Worm (Caenorhabditis elegans) whole organism, L1 larva: ENCODE measurements around the gene ZK154.6.
A peak's percentile ranks its signal among the peaks of the same experiment; 100 is the strongest.

Experiments
- C16A3.4 ChIP-seq: fragments of 150-350 bp; optimal IDR thresholded peaks from 2 replicates; lab custom pipeline; 2014; ENCODE audit warnings: missing biosample characterization, missing genetic modification characterization
- F16B12.6 ChIP-seq: fragments of 150-350 bp; optimal IDR thresholded peaks from 2 replicates; lab custom pipeline; 2014; ENCODE audit warnings: missing biosample characterization, missing genetic modification characterization
- Y116A8C.19 ChIP-seq: sonication (generic microtip); optimal IDR thresholded peaks from 2 replicates; lab custom pipeline; 2016; ENCODE audit warnings: missing compliant biosample characterization, missing genetic modification characterization, borderline replicate concordance
- ceh-63 ChIP-seq: fragments of 200-800 bp; sonication (Bioruptor generic); optimal IDR thresholded peaks from 2 replicates; lab custom pipeline; 2018; ENCODE audit warnings: mild to moderate bottlenecking, missing genetic modification characterization, missing compliant biosample characterization
- ceh-8 ChIP-seq: fragments of 200-800 bp; sonication (Bioruptor generic); optimal IDR thresholded peaks from 2 replicates; lab custom pipeline; 2018; ENCODE audit warnings: mild to moderate bottlenecking, missing genetic modification characterization, moderate library complexity, missing compliant biosample characterization
- ceh-82 ChIP-seq, 3 experiments: fragments of 150-350 bp in 1 of 3; sonication (generic microtip) in 2 of 3; optimal IDR thresholded peaks; 2 replicates each; lab custom pipeline; 2014 to 2017; ENCODE audit warnings: missing biosample characterization in 3 of 3, missing genetic modification characterization in 3 of 3
- ceh-90 ChIP-seq: sonication (generic microtip); optimal IDR thresholded peaks from 2 replicates; lab custom pipeline; 2016; ENCODE audit warnings: missing genetic modification characterization, missing compliant biosample characterization
- dpl-1 ChIP-seq, 3 experiments: fragments of 150-350 bp in 2 of 3; sonication (generic microtip) in 1 of 3; optimal IDR thresholded peaks; 2 replicates each; lab custom pipeline; 2014 to 2017; ENCODE audit warnings: missing biosample characterization in 3 of 3, missing genetic modification characterization in 3 of 3, missing genetic modification reagents in 3 of 3
- dsc-1 ChIP-seq: sonication (generic microtip); optimal IDR thresholded peaks from 2 replicates; lab custom pipeline; 2016; ENCODE audit warnings: mild to moderate bottlenecking, missing genetic modification characterization, missing compliant biosample characterization
- efl-1 ChIP-seq, 4 experiments: fragments of 150-350 bp; optimal IDR thresholded peaks in 3 of 4; peaks in 1 of 4; 1 replicate in 1 of 4; 2 replicates in 3 of 4; lab custom pipeline; 2014; ENCODE audit warnings: missing biosample characterization in 2 of 4, missing genetic modification characterization in 2 of 4, missing genetic modification reagents in 2 of 4
- egl-13 ChIP-seq: sonication (generic microtip); optimal IDR thresholded peaks from 2 replicates; lab custom pipeline; 2016; ENCODE audit warnings: missing genotype, missing genetic modification reagents, missing genetic modification characterization, missing compliant biosample characterization
- egl-27 ChIP-seq, 2 experiments: fragments of 150-350 bp in 1 of 2; sonication (generic microtip); optimal IDR thresholded peaks; 3 replicates each; lab custom pipeline; 2017 to 2018; ENCODE audit warnings: missing biosample characterization in 2 of 2, missing genetic modification characterization in 2 of 2, missing genetic modification reagents in 2 of 2
- elt-2 ChIP-seq: sonication (generic microtip); optimal IDR thresholded peaks from 2 replicates; lab custom pipeline; 2016; ENCODE audit warnings: missing genetic modification characterization, mild to moderate bottlenecking, inconsistent platforms, missing compliant biosample characterization, missing genetic modification reagents
- ets-5 ChIP-seq: fragments of 200-800 bp; sonication (Bioruptor generic); IDR thresholded peaks from 2 replicates; pipeline ENCODE4 v1.3.6; 2022; ENCODE audit warnings: missing genetic modification characterization, missing compliant biosample characterization
- fkh-10 ChIP-seq: sonication (generic microtip); optimal IDR thresholded peaks from 2 replicates; lab custom pipeline; 2017; ENCODE audit warnings: missing biosample characterization, missing genetic modification reagents, missing genetic modification characterization
- fkh-8 ChIP-seq: sonication (generic microtip); optimal IDR thresholded peaks from 2 replicates; lab custom pipeline; 2016; ENCODE audit warnings: mild to moderate bottlenecking, missing genetic modification characterization, missing compliant biosample characterization
- hlh-17 ChIP-seq: fragments of 200-800 bp; sonication (Bioruptor generic); optimal IDR thresholded peaks from 2 replicates; lab custom pipeline; 2018; ENCODE audit warnings: missing genetic modification characterization, mild to moderate bottlenecking, missing compliant biosample characterization, moderate library complexity, borderline replicate concordance
- hpl-2 ChIP-seq: fragments of 150-350 bp; optimal IDR thresholded peaks from 2 replicates; lab custom pipeline; 2014; ENCODE audit warnings: missing biosample characterization, missing genetic modification reagents, missing genetic modification characterization
- lin-13 ChIP-seq: fragments of 150-350 bp; optimal IDR thresholded peaks from 2 replicates; lab custom pipeline; 2014; ENCODE audit warnings: missing biosample characterization, missing genetic modification reagents, missing genetic modification characterization
- lin-15B ChIP-seq: fragments of 150-350 bp; sonication (generic microtip); optimal IDR thresholded peaks from 3 replicates; lab custom pipeline; 2014; ENCODE audit warnings: missing biosample characterization, missing genetic modification characterization
- lin-35 ChIP-seq, 2 experiments: fragments of 150-350 bp; optimal IDR thresholded peaks; 2 replicates each; lab custom pipeline; 2014; ENCODE audit warnings: missing biosample characterization in 2 of 2, missing genetic modification characterization in 2 of 2, missing genetic modification reagents in 2 of 2
- lin-39 ChIP-seq: fragments of 150-350 bp; optimal IDR thresholded peaks from 2 replicates; lab custom pipeline; 2014; ENCODE audit warnings: missing biosample characterization, missing genetic modification reagents, missing genetic modification characterization
- lir-3 ChIP-seq: sonication (generic microtip); optimal IDR thresholded peaks from 2 replicates; lab custom pipeline; 2016; ENCODE audit warnings: mild to moderate bottlenecking, missing genetic modification characterization, moderate library complexity, missing compliant biosample characterization; ENCODE audit not compliant: poor library complexity
- mef-2 ChIP-seq: fragments of 150-350 bp; optimal IDR thresholded peaks from 2 replicates; lab custom pipeline; 2014; ENCODE audit warnings: missing biosample characterization, missing genetic modification characterization
- mep-1 ChIP-seq: fragments of 150-350 bp; optimal IDR thresholded peaks from 2 replicates; lab custom pipeline; 2014; ENCODE audit warnings: missing biosample characterization, missing genetic modification characterization
- nhr-19 ChIP-seq: fragments of 200-800 bp; sonication (Bioruptor generic); conservative IDR thresholded peaks from 2 replicates; pipeline ENCODE4 v1.3.6; 2022; ENCODE audit warnings: missing genetic modification characterization, missing compliant biosample characterization
- nhr-71 ChIP-seq: sonication (generic microtip); optimal IDR thresholded peaks from 2 replicates; lab custom pipeline; 2016; ENCODE audit warnings: mild to moderate bottlenecking, missing genetic modification characterization, moderate library complexity, missing compliant biosample characterization
- nhr-77 ChIP-seq: fragments of 150-350 bp; optimal IDR thresholded peaks from 2 replicates; lab custom pipeline; 2014; ENCODE audit warnings: missing biosample characterization, missing genetic modification characterization
- nhr-84 ChIP-seq: sonication (generic microtip); optimal IDR thresholded peaks from 2 replicates; lab custom pipeline; 2017; ENCODE audit warnings: missing biosample characterization, missing genetic modification characterization
- nhr-85 ChIP-seq: sonication (generic microtip); peaks from one replicate; lab custom pipeline; 2016; ENCODE audit warnings: missing genetic modification characterization, inconsistent platforms, missing compliant biosample characterization
- nhr-90 ChIP-seq: sonication (generic microtip); optimal IDR thresholded peaks from 2 replicates; lab custom pipeline; 2016; ENCODE audit warnings: mild to moderate bottlenecking, missing genetic modification characterization, missing compliant biosample characterization; ENCODE audit not compliant: poor library complexity
- pax-3 ChIP-seq: fragments of 200-800 bp; sonication (Bioruptor generic); optimal IDR thresholded peaks from 2 replicates; lab custom pipeline; 2018; ENCODE audit warnings: mild to moderate bottlenecking, missing genetic modification characterization, moderate library complexity, missing compliant biosample characterization
- rnt-1 ChIP-seq: sonication (generic microtip); optimal IDR thresholded peaks from 2 replicates; lab custom pipeline; 2016; ENCODE audit warnings: mild to moderate bottlenecking, missing genetic modification characterization, moderate library complexity, missing compliant biosample characterization
- skn-1 ChIP-seq: fragments of 150-350 bp; optimal IDR thresholded peaks from 2 replicates; lab custom pipeline; 2014; ENCODE audit warnings: missing biosample characterization, missing genetic modification characterization
- snpc-4 ChIP-seq: fragments of 150-350 bp; optimal IDR thresholded peaks from 2 replicates; lab custom pipeline; 2014; ENCODE audit warnings: missing biosample characterization, missing genetic modification characterization
- snu-23 ChIP-seq: sonication (generic microtip); optimal IDR thresholded peaks from 2 replicates; lab custom pipeline; 2016; ENCODE audit warnings: missing genetic modification characterization, missing compliant biosample characterization
- sox-4 ChIP-seq: sonication (generic microtip); optimal IDR thresholded peaks from 2 replicates; lab custom pipeline; 2016; ENCODE audit warnings: missing genetic modification characterization, missing compliant biosample characterization
- sptf-1 ChIP-seq: fragments of 150-350 bp; optimal IDR thresholded peaks from 2 replicates; lab custom pipeline; 2014; ENCODE audit warnings: missing biosample characterization, missing genetic modification characterization
- swsn-7 ChIP-seq: sonication (generic microtip); optimal IDR thresholded peaks from 2 replicates; lab custom pipeline; 2016; ENCODE audit warnings: missing genetic modification characterization, missing compliant biosample characterization
- tbx-2 ChIP-seq: sonication (generic microtip); optimal IDR thresholded peaks from 2 replicates; lab custom pipeline; 2016; ENCODE audit warnings: missing genetic modification characterization, missing compliant biosample characterization
- unc-30 ChIP-seq: sonication (generic microtip); optimal IDR thresholded peaks from 2 replicates; lab custom pipeline; 2017; ENCODE audit warnings: missing biosample characterization, missing genetic modification characterization
- unc-62 ChIP-seq: fragments of 150-350 bp; optimal IDR thresholded peaks from 2 replicates; lab custom pipeline; 2014; ENCODE audit warnings: missing biosample characterization, missing genetic modification reagents, missing genetic modification characterization
- vab-15 ChIP-seq: sonication (generic microtip); optimal IDR thresholded peaks from 2 replicates; lab custom pipeline; 2017; ENCODE audit warnings: missing genotype, mild to moderate bottlenecking, missing genetic modification characterization, missing compliant biosample characterization
- xbp-1 ChIP-seq: sonication (generic microtip); optimal IDR thresholded peaks from 2 replicates; lab custom pipeline; 2016; ENCODE audit warnings: missing genetic modification characterization, missing compliant biosample characterization
- zag-1 ChIP-seq: fragments of 150-350 bp; optimal IDR thresholded peaks from 2 replicates; lab custom pipeline; 2014; ENCODE audit warnings: missing biosample characterization, missing genetic modification characterization
- ztf-11 ChIP-seq, 2 experiments: sonication (generic microtip); optimal IDR thresholded peaks; 2 replicates each; lab custom pipeline; 2016 to 2017; ENCODE audit warnings: missing genetic modification characterization in 2 of 2, missing biosample characterization in 1 of 2, missing compliant biosample characterization in 1 of 2
- ztf-4 ChIP-seq: fragments of 150-350 bp; optimal IDR thresholded peaks from 2 replicates; lab custom pipeline; 2014; ENCODE audit warnings: missing biosample characterization, missing genetic modification characterization

The ZK154.6 gene

DNA sequence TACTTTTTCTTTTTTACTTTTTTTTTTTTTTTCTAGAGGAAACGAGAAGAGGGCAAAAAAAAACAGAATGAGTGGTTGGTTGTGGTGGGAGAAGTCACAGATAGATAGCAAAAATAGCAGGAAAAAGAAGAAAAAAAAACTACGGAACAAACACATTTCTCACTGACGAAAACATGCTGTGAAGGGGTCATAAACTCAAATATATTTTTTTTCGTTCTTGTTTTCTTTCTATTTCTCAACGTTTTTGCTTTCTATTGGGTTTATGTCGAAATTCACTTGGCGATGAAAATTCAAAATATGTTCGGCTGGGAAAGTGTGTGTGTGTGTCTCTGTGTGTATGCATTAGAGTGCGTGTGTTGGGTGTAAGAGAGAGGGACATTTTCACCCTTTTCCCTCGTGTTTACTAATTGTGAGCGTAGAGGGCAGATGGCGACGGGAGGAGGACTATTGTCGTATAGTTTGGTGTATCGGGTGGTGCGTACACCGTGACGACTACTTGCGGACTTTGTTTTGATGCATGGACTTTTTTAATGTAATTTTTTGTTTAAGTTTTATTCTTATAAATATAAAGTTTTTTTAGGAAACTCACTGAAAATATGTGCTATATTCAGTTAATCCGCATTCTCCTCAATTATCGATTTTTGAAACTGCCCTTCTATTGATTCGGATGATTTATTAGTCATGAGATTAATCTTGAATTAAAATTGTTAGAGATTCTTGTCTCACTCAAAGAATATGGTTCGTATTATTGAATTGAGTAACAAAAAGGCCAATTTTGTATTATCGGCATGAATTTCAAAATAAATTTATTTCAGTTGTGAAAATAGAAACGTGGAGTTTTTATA lies 16.2 kb upstream of the ZK154.6 start (continued):
- TF ChIP-seq tbx-2 (tag; lab: Kevin White, UChicago) (peak; percentile 54), mep-1 (peak; percentile 66), ceh-82 (tag; optimal IDR thresholded peaks at IDR 0.05; lab: Kevin White, UChicago) (peak in 2 of 3 experiments; percentile 42 to 48), ztf-4 (tag; lab: Kevin White, UChicago) (peak; percentile 11), dpl-1 (GFP tag; optimal IDR thresholded peaks at IDR 0.05; lab: Kevin White, UChicago) (peak in 2 of 3 experiments; percentile 11 to 29), ceh-63 (GFP tag; lab: Kevin White, UChicago) (no peak), fkh-8 (tag; lab: Kevin White, UChicago) (peak; percentile 42), swsn-7 (tag; lab: Kevin White, UChicago) (peak; percentile 71), efl-1 (optimal IDR thresholded peaks at IDR 0.05; lab: Kevin White, UChicago) (peak; percentile 23 to 31), efl-1 (GFP tag; optimal IDR thresholded peaks at IDR 0.05 in 1 of 2; lab: Kevin White, UChicago) (peak in 1 of 2 experiments; percentile 46), lin-13 (no peak), rnt-1 (tag; lab: Kevin White, UChicago) (peak; percentile 53), lin-39 (tag; lab: Kevin White, UChicago) (no peak), elt-2 (no peak), ceh-8 (no peak), nhr-84 (tag; lab: Kevin White, UChicago) (no peak), Y116A8C.19 (tag; lab: Kevin White, UChicago) (no peak), sox-4 (tag; lab: Kevin White, UChicago) (no peak), skn-1 (tag; lab: Kevin White, UChicago) (peak; percentile 2), dsc-1 (tag; lab: Kevin White, UChicago) (no peak), ets-5 (no peak), nhr-85 (tag; lab: Kevin White, UChicago) (peak; percentile 73), lin-35 (GFP tag; optimal IDR thresholded peaks at IDR 0.05; lab: Kevin White, UChicago) (peak; percentile 60 to 64), fkh-10 (GFP tag; lab: Kevin White, UChicago) (no peak), F16B12.6 (peak; percentile 86), unc-30 (no peak), ztf-11 (tag; optimal IDR thresholded peaks at IDR 0.05; lab: Kevin White, UChicago) (no peak), nhr-19 (GFP tag; lab: Robert Waterston, UW) (peak; percentile 39; the same call in 1 of the 2 replicates), pax-3 (no peak), hpl-2 (GFP tag; lab: Kevin White, UChicago) (no peak), nhr-90 (tag; lab: Kevin White, UChicago) (peak; percentile 34), egl-13 (peak; percentile 59), snu-23 (GFP tag; lab: Kevin White, UChicago) (peak; percentile 77), C16A3.4 (peak; percentile 52), egl-27 (tag; optimal IDR thresholded peaks at IDR 0.05; lab: Kevin White, UChicago) (no peak), zag-1 (tag; lab: Kevin White, UChicago) (no peak), snpc-4 (tag; lab: Kevin White, UChicago) (no peak), lir-3 (tag; lab: Kevin White, UChicago) (peak; percentile 21), sptf-1 (tag; lab: Kevin White, UChicago) (no peak), xbp-1 (tag; lab: Kevin White, UChicago) (peak; percentile 57), unc-62 (GFP tag; lab: Kevin White, UChicago) (no peak), lin-15B (tag; lab: Kevin White, UChicago) (no peak), mef-2 (no peak), ceh-90 (tag; lab: Kevin White, UChicago) (no peak), vab-15 (tag; lab: Kevin White, UChicago) (peak; percentile 3), nhr-77 (tag; lab: Kevin White, UChicago) (no peak), nhr-71 (tag; lab: Kevin White, UChicago) (peak; percentile 69), hlh-17 (GFP tag; lab: Kevin White, UChicago) (no peak)
